Worm (Caenorhabditis elegans): Measurements from ENCODE around the gene T28C12.2.

DNA sequence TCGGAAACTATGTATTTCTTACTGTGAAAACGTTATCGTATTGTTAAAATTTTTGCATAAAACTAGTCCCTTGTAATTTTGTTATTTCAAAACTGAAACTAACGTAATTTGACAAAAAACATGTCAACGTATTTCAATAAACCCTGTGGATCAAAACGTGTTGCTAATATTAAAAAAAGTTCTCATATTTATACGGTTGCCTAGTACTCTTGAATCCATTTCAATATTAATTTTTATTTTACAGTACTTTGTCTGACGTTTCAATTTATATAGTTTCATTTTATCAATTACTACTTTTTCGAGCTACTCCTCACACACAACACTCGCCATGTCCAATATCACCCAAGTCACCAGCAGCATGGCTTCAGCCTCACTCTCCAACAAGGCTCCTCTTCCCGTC lies 25.5 kb upstream of the T28C12.2 start, which contains the start of gene sago-1:
- TF ChIP-seq W03F9.2 (tag; optimal IDR thresholded peaks at IDR 0.05) (no peak), him-1 (tag; optimal IDR thresholded peaks at IDR 0.05) (no peak), dao-5 (tag; optimal IDR thresholded peaks at IDR 0.05) (no peak)
